Worm (Caenorhabditis elegans) whole organism, mixed stage, embryonic: ENCODE data around the gene F53A3.1.

Experiments
- elt-3 ChIP-seq: fragments of 150-350 bp; optimal IDR thresholded peaks from 2 replicates; lab custom pipeline; 2014; ENCODE audit warnings: missing biosample characterization, missing genetic modification characterization
- mab-5 ChIP-seq: fragments of 150-350 bp; optimal IDR thresholded peaks from 2 replicates; lab custom pipeline; 2014; ENCODE audit warnings: missing biosample characterization, missing genetic modification characterization
- nhr-12 ChIP-seq: fragments of 150-350 bp; optimal IDR thresholded peaks from 2 replicates; lab custom pipeline; 2014; ENCODE audit warnings: missing biosample characterization, missing genetic modification characterization
- nhr-237 ChIP-seq: fragments of 150-350 bp; optimal IDR thresholded peaks from 2 replicates; lab custom pipeline; 2014; ENCODE audit warnings: missing biosample characterization, missing genetic modification characterization
- pha-4 ChIP-seq: fragments of 150-350 bp; optimal IDR thresholded peaks from 2 replicates; lab custom pipeline; 2018; ENCODE audit warnings: missing biosample characterization, missing genetic modification reagents, missing genetic modification characterization

- TF ChIP-seq nhr-237 (tag; lab: Kevin White, UChicago) (no peak), mab-5 (no peak), elt-3 (no peak), nhr-12 (no peak), pha-4 (tag; lab: Kevin White, UChicago) (no peak)
Measured at ce11 chrIII:1976642-1977041, 33.2 kb upstream of the F53A3.1 start, which contains the start of gene R155.3.
